Worm (Caenorhabditis elegans) whole organism, L1 larva: ENCODE results near the gene msp-49.

Experiments
- ceh-90 ChIP-seq: sonication (generic microtip); optimal IDR thresholded peaks from 2 replicates; lab custom pipeline; 2016; ENCODE audit warnings: missing genetic modification characterization, missing compliant biosample characterization
- egl-27 ChIP-seq, 2 experiments: fragments of 150-350 bp in 1 of 2; sonication (generic microtip); optimal IDR thresholded peaks; 3 replicates each; lab custom pipeline; 2017 to 2018; ENCODE audit warnings: missing biosample characterization in 2 of 2, missing genetic modification characterization in 2 of 2, missing genetic modification reagents in 2 of 2
- grh-1 ChIP-seq: fragments of 200-800 bp; sonication (Bioruptor generic); IDR thresholded peaks from 2 replicates; pipeline ENCODE4 v1.3.6; 2022; ENCODE audit warnings: missing genetic modification reagents, missing genetic modification characterization, missing compliant biosample characterization
- hlh-17 ChIP-seq: fragments of 200-800 bp; sonication (Bioruptor generic); optimal IDR thresholded peaks from 2 replicates; lab custom pipeline; 2018; ENCODE audit warnings: missing genetic modification characterization, mild to moderate bottlenecking, missing compliant biosample characterization, moderate library complexity, borderline replicate concordance
- jun-1 ChIP-seq: fragments of 150-350 bp; optimal IDR thresholded peaks from 2 replicates; lab custom pipeline; 2014; ENCODE audit warnings: missing biosample characterization, missing genetic modification reagents, missing genetic modification characterization
- lin-13 ChIP-seq: fragments of 150-350 bp; optimal IDR thresholded peaks from 2 replicates; lab custom pipeline; 2014; ENCODE audit warnings: missing biosample characterization, missing genetic modification reagents, missing genetic modification characterization
- lin-39 ChIP-seq: fragments of 150-350 bp; optimal IDR thresholded peaks from 2 replicates; lab custom pipeline; 2014; ENCODE audit warnings: missing biosample characterization, missing genetic modification reagents, missing genetic modification characterization
- lsy-2 ChIP-seq, 2 experiments: fragments of 150-350 bp; optimal IDR thresholded peaks; 2 replicates each; lab custom pipeline; 2014; ENCODE audit warnings: missing biosample characterization in 2 of 2, missing genetic modification characterization in 2 of 2
- mep-1 ChIP-seq: fragments of 150-350 bp; optimal IDR thresholded peaks from 2 replicates; lab custom pipeline; 2014; ENCODE audit warnings: missing biosample characterization, missing genetic modification characterization
- nhr-11 ChIP-seq: fragments of 150-350 bp; optimal IDR thresholded peaks from 2 replicates; lab custom pipeline; 2014; ENCODE audit warnings: missing biosample characterization, missing genetic modification characterization
- skn-1 ChIP-seq: fragments of 150-350 bp; optimal IDR thresholded peaks from 2 replicates; lab custom pipeline; 2014; ENCODE audit warnings: missing biosample characterization, missing genetic modification characterization
- unc-62 ChIP-seq: fragments of 150-350 bp; optimal IDR thresholded peaks from 2 replicates; lab custom pipeline; 2014; ENCODE audit warnings: missing biosample characterization, missing genetic modification reagents, missing genetic modification characterization
- zag-1 ChIP-seq: fragments of 150-350 bp; optimal IDR thresholded peaks from 2 replicates; lab custom pipeline; 2014; ENCODE audit warnings: missing biosample characterization, missing genetic modification characterization

- TF ChIP-seq lsy-2 (tag; optimal IDR thresholded peaks at IDR 0.05; lab: Kevin White, UChicago) = no peak
- no peak for TF ChIP-seq unc-62 (GFP tag; lab: Kevin White, UChicago)
- no peak for TF ChIP-seq jun-1 (tag; lab: Kevin White, UChicago)
- no peak for TF ChIP-seq hlh-17 (GFP tag; lab: Kevin White, UChicago)
- no peak for TF ChIP-seq grh-1 (GFP tag; lab: Robert Waterston, UW)
- TF ChIP-seq lin-39 (tag; lab: Kevin White, UChicago) = no peak
- TF ChIP-seq egl-27 (tag; optimal IDR thresholded peaks at IDR 0.05; lab: Kevin White, UChicago) = no peak
- TF ChIP-seq zag-1 = no peak
- no peak for TF ChIP-seq mep-1
- TF ChIP-seq lin-13 (GFP tag; lab: Kevin White, UChicago) = no peak
- no peak for TF ChIP-seq skn-1 (tag; lab: Kevin White, UChicago)
- no peak for TF ChIP-seq ceh-90 (tag; lab: Kevin White, UChicago)
- TF ChIP-seq nhr-11 (tag; lab: Kevin White, UChicago) = no peak
These were observed 35.4 kb downstream of the msp-49 start, which contains the start of gene EGAP2.2 for ce11 chrII:5229596-5229995.
